Worm (Caenorhabditis elegans): Measurements from ENCODE around the gene uda-1.
"Not testable (repeated sequence)": the region's sequence is repeated elsewhere in the genome, so short reads cannot be mapped to it uniquely, and the experiment has no call there.

- TF ChIP-seq ets-4 (GFP tag; optimal IDR thresholded peaks at IDR 0.05); D2030.7 (GFP tag; IDR thresholded peaks at IDR 0.05); tbx-9 (tag; optimal IDR thresholded peaks at IDR 0.05; ENCODE audit: borderline replicate concordance): not testable (repeated sequence)
These were observed at the start of gene uda-1 for ce11 chrV:10004048-10004761.
